Fruit fly (Drosophila melanogaster): ENCODE results near the gene yata.

- TF ChIP-seq Hr78 (GFP tag; optimal IDR thresholded peaks at IDR 0.05) (no peak), tai (GFP tag; optimal IDR thresholded peaks at IDR 0.05) (no peak), dsf (GFP tag; optimal IDR thresholded peaks at IDR 0.05; ENCODE audit: borderline replicate concordance) (no peak), usp (GFP tag; optimal IDR thresholded peaks at IDR 0.05) (no peak), sage (GFP tag; optimal IDR thresholded peaks at IDR 0.05) (no peak), lola (GFP tag; optimal IDR thresholded peaks at IDR 0.05) (no peak)
These were observed 23.8 kb downstream of the yata start for dm6 chr3R:29772795-29773331.

Data from whole organism, wandering third instar larva.